Worm (Caenorhabditis elegans): Measurements from ENCODE around the gene mrck-1.

The mrck-1 gene

ce11 chrV:6278117-6279081 is 11.3 kb upstream of the mrck-1 start, which contains the start of gene fil-2 (continued):
- peak; percentile 63 for TF ChIP-seq gei-17 (GFP tag; optimal IDR thresholded peaks at IDR 0.05)
- TF ChIP-seq dox-1 (GFP tag; IDR thresholded peaks at IDR 0.05), result no peak
- no peak for TF ChIP-seq cebp-2 (GFP tag; IDR thresholded peaks at IDR 0.05)

DNA sequence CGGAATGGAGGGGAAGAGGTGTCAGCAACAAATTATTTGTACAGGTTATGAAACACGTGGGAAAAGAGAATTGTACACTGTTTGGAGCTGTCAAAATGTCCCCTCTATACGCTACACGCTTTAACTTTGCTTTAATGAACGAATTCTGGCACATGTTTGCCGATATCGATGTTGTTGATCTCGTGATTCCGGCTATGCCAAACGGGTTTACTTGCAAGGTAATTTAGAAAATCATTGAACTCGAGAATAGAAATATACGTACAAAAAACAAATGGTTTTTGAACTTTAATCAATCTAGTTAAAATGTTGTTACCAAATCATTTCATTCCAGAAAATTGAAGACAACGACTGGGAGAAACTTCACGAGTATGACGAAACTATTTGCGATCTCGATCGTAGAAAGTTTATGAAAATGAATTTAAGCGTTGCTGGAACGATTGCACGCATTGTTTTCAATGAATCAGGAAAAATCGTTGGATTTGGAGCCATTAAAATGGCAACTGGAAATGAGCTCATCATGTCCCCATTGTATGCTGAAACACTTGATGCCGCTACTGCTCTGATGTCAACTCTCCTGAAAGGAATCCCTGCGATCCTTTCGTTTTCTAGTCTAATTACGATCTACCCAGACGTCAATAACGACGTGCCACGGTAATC is 10.2 kb upstream of the mrck-1 start:
- TF ChIP-seq nfya-1 (tag; optimal IDR thresholded peaks at IDR 0.05; ENCODE audit: borderline replicate concordance, insufficient read depth), result no peak
- TF ChIP-seq ama-1 (optimal IDR thresholded peaks at IDR 0.05), result peak; percentile 77
- no peak for TF ChIP-seq ama-1 (GFP tag; optimal IDR thresholded peaks at IDR 0.05)
- no peak for TF ChIP-seq ekl-4 (GFP tag; IDR thresholded peaks at IDR 0.05)
- TF ChIP-seq cebp-1 (GFP tag; IDR thresholded peaks at IDR 0.05), result no peak
- peak; percentile 30 for TF ChIP-seq cebp-1 (tag; optimal IDR thresholded peaks at IDR 0.05)
- TF ChIP-seq tbp1 (GFP tag; optimal IDR thresholded peaks at IDR 0.05), result no peak
- no peak for TF ChIP-seq snpc-4 (GFP tag; optimal IDR thresholded peaks at IDR 0.05)
- TF ChIP-seq snpc-4 (tag; optimal IDR thresholded peaks at IDR 0.05), result no peak
- TF ChIP-seq B0336.3 (GFP tag; IDR thresholded peaks at IDR 0.05), result 0 out of 2 replicates have a peak, but pooled peaks have one; percentile 3
- peak; percentile 47 for TF ChIP-seq ZK185.1 (tag; optimal IDR thresholded peaks at IDR 0.05; ENCODE audit: poor library complexity, severe bottlenecking)
- peak; percentile 5; the same call in 1 of the 2 replicates for TF ChIP-seq hmg-1.2 (GFP tag; IDR thresholded peaks at IDR 0.05)
- TF ChIP-seq T26A5.8 (tag; optimal IDR thresholded peaks at IDR 0.05), result no peak
- 0 out of 2 replicates have a peak, but pooled peaks have one; percentile 11 for TF ChIP-seq rcor-1 (GFP tag; IDR thresholded peaks at IDR 0.05)
- TF ChIP-seq F49E8.2 (tag; optimal IDR thresholded peaks at IDR 0.05; ENCODE audit: insufficient read depth), result no peak
- no peak for TF ChIP-seq ceh-27 (GFP tag; optimal IDR thresholded peaks at IDR 0.05)
- TF ChIP-seq Y53G8AR.9 (GFP tag; conservative IDR thresholded peaks at IDR 0.05), result peak; percentile 32
- no peak for TF ChIP-seq ztf-28 (GFP tag; IDR thresholded peaks at IDR 0.05)
- no peak for TF ChIP-seq bed-2 (GFP tag; IDR thresholded peaks at IDR 0.05)
- TF ChIP-seq zim-3 (tag; optimal IDR thresholded peaks at IDR 0.05), result peak; percentile 35
- TF ChIP-seq tbx-9 (tag; optimal IDR thresholded peaks at IDR 0.05; ENCODE audit: borderline replicate concordance), result no peak
- no peak for TF ChIP-seq nhr-120 (GFP tag; IDR thresholded peaks at IDR 0.05)
- TF ChIP-seq ceh-58 (GFP tag; IDR thresholded peaks at IDR 0.05), result no peak
- TF ChIP-seq aptf-3 (GFP tag; IDR thresholded peaks at IDR 0.05), result 0 out of 2 replicates have a peak, but pooled peaks have one; percentile 37
- TF ChIP-seq lin-26 (GFP tag; IDR thresholded peaks at IDR 0.05), result 0 out of 2 replicates have a peak, but pooled peaks have one; percentile 61

ce11 chrV:6276205-6276604 is 9.1 kb upstream of the mrck-1 start, which contains the start of gene F31F7.1:
Gene F31F7.1 (plus strand): TSS chrV:6276439.
- TF ChIP-seq dpl-1 (GFP tag; optimal IDR thresholded peaks at IDR 0.05) (no peak), lsl-1 (GFP tag; optimal IDR thresholded peaks at IDR 0.05) (no peak), Y56A3A.18 (GFP tag; IDR thresholded peaks at IDR 0.05) (no peak), somi-1 (GFP tag; optimal IDR thresholded peaks at IDR 0.05) (no peak), lin-40 (tag; optimal IDR thresholded peaks at IDR 0.05) (peak; percentile 30), xnd-1 (tag; optimal IDR thresholded peaks at IDR 0.05) (no peak), unc-62 (GFP tag; optimal IDR thresholded peaks at IDR 0.05) (no peak), him-1 (tag; optimal IDR thresholded peaks at IDR 0.05) (no peak), Y95B8A.8 (GFP tag; IDR thresholded peaks at IDR 0.05) (no peak), snpc-4 (GFP tag; optimal IDR thresholded peaks at IDR 0.05) (no peak), snpc-4 (tag; optimal IDR thresholded peaks at IDR 0.05) (no peak), Y53F4B.3 (GFP tag; IDR thresholded peaks at IDR 0.05) (no peak), F49E8.2 (tag; optimal IDR thresholded peaks at IDR 0.05; ENCODE audit: insufficient read depth) (no peak), C06A6.2 (GFP tag; conservative IDR thresholded peaks at IDR 0.05) (no peak), ztf-18 (tag; optimal IDR thresholded peaks at IDR 0.05) (peak; percentile 18), atf-7 (tag; optimal IDR thresholded peaks at IDR 0.05) (peak; percentile 46), Y79H2A.3 (GFP tag; conservative IDR thresholded peaks at IDR 0.05) (no peak), let-526 (GFP tag; IDR thresholded peaks at IDR 0.05) (no peak), rpc-1 (optimal IDR thresholded peaks at IDR 0.05) (no peak), rpc-1 (tag; optimal IDR thresholded peaks at IDR 0.05) (no peak)
